Fruit fly (Drosophila melanogaster) whole organism: ENCODE data around the gene CG13876.

Experiments
- CG8478 ChIP-seq: fragments of >200 bp; optimal IDR thresholded peaks from 2 replicates; lab custom pipeline; 2018; ENCODE audit warnings: inconsistent platforms
- Dll ChIP-seq: fragments of >200 bp; optimal IDR thresholded peaks from 2 replicates; lab custom pipeline; 2017
- EcR ChIP-seq, 2 experiments: fragments of >200 bp; optimal IDR thresholded peaks; 2 replicates each; lab custom pipeline; 2017; ENCODE audit warnings: missing biosample characterization in 2 of 2, missing genetic modification characterization in 2 of 2, missing genetic modification reagents in 2 of 2
- pan ChIP-seq: fragments of >200 bp; optimal IDR thresholded peaks from 2 replicates; lab custom pipeline; 2017
- psq ChIP-seq: fragments of >200 bp; optimal IDR thresholded peaks from 2 replicates; lab custom pipeline; 2017
- usp ChIP-seq: fragments of >200 bp; optimal IDR thresholded peaks from 2 replicates; lab custom pipeline; 2017; ENCODE audit warnings: missing biosample characterization, missing genetic modification characterization, mixed read lengths

The CG13876 gene

dm6 chr3L:205723-206284, at the start of gene CG13876, which contains the start of gene Gk1:
Gene CG13876 (plus strand): TSS chr3L:206134.
Gene Gk1 (minus strand): TSS chr3L:205844.
- TF ChIP-seq psq (lab: Kevin White, UChicago) (no peak), Dll (lab: Kevin White, UChicago) (no peak)

DNA sequence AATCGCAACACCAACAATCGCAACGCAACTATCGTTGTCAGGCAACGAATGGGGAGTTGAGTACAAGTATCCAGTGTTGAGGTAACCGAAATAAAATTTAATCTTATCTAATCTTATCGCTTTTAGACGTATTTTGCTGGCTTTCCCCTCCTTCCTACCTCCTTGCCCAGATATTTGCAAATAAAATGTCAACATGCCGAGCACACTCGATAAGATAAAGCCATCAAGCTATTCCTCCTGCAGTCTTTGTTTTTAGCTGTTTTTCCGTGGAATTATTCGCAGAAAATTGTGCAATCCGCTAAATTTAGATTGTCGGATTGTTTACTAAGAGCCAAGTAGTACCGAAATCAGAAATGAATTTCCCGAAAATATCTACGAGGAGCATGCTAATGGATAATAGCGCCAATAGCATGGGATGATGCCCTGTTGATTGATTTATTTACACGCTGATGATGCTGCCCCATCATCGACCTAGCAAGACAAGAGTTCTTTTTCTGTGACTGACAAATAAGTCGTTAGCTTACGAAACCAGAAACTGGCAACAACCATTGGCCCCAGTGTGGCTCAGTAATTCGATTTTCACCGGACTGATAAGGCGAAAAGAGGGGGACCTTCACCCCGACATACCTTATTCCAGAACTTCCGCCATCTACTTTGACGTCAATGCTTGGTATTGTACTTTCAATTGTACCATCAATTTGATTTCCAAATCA, 49.2 kb upstream of the CG13876 start:
- TF ChIP-seq pan (lab: Kevin White, UChicago) (no peak), CG8478 (lab: Kevin White, UChicago) (no peak), psq (lab: Kevin White, UChicago) (no peak), EcR (GFP tag; optimal IDR thresholded peaks at IDR 0.05; lab: Kevin White, UChicago) (no peak), usp (GFP tag; lab: Kevin White, UChicago) (no peak), Dll (lab: Kevin White, UChicago) (no peak)

DNA sequence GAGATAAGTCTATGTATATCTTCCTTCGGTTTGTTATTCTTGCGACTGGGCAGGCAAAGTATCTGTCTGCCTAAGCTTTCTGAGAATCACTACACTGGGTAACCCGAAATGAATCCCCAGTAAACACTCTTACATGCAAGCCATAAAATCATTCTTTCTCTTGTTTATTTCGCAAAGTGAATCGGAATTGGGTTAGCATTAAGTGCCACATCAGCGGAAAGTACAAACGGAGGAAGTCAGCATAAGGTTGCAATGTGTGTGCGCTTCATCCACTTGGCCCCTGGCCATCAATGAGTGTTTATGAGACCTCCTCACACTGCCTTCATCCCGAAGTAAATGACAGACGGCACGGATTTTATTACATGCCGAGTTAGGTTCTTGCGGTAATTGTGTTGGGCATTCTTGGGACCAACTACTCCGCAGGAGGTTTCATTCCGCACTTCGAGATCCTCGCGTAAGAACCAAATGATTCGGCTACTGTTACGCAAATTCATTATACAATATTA, 48.2 kb upstream of the CG13876 start:
- no peak for TF ChIP-seq Dll (lab: Kevin White, UChicago)
- TF ChIP-seq psq (lab: Kevin White, UChicago), result no peak
- TF ChIP-seq CG8478 (lab: Kevin White, UChicago), result no peak
- TF ChIP-seq EcR (GFP tag; optimal IDR thresholded peaks at IDR 0.05; lab: Kevin White, UChicago), result no peak
- no peak for TF ChIP-seq usp (GFP tag; lab: Kevin White, UChicago)
- TF ChIP-seq pan (lab: Kevin White, UChicago), result no peak

DNA sequence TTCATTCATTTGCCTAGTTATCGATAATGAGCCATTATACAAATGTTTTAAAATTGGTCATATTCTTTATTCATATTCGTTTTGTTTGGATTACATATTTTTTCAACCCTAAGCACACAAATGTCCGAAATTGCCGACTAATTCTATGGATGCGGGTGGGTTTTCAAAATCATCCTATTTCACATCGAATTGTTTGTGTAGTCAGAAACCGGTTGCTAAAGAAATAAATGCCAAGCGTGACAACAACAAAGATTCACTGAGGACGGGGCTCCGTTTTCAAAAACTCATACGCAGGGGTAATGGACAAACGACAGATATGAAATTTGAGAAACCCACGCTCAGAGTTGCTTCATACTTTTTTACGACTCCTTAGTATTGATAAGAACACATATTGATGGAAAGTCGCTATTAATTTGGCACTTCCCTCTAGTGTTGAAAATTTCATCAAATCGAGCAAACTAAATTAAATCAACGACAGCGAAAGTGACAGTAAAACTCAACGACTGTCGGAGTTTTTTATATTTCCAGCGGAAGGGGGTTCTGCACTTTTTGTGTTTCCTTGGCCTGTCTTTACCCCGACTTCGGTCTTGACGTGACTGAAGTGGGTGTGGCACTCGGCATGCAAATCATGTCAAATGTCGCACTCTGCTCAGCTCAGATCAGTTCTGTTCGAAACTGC, 46.4 kb upstream of the CG13876 start:
- TF ChIP-seq Dll (lab: Kevin White, UChicago), result no peak
- no peak for TF ChIP-seq EcR (GFP tag; optimal IDR thresholded peaks at IDR 0.05; lab: Kevin White, UChicago)
- TF ChIP-seq usp (GFP tag; lab: Kevin White, UChicago), result no peak
- no peak for TF ChIP-seq psq (lab: Kevin White, UChicago)
- TF ChIP-seq pan (lab: Kevin White, UChicago), result no peak
- no peak for TF ChIP-seq CG8478 (lab: Kevin White, UChicago)

dm6 chr3L:160446-161094, 45.4 kb upstream of the CG13876 start:
- TF ChIP-seq psq (lab: Kevin White, UChicago) (no peak), CG8478 (lab: Kevin White, UChicago) (no peak)

- no peak for TF ChIP-seq usp (GFP tag; lab: Kevin White, UChicago)
- no peak for TF ChIP-seq psq (lab: Kevin White, UChicago)
- TF ChIP-seq pan (lab: Kevin White, UChicago), result no peak
- no peak for TF ChIP-seq Dll (lab: Kevin White, UChicago)
- no peak for TF ChIP-seq EcR (GFP tag; optimal IDR thresholded peaks at IDR 0.05; lab: Kevin White, UChicago)
- no peak for TF ChIP-seq CG8478 (lab: Kevin White, UChicago)
These were observed 43.9 kb upstream of the CG13876 start for dm6 chr3L:161833-162587.

dm6 chr3L:165981-166788, 39.7 kb upstream of the CG13876 start:
- TF ChIP-seq CG8478 (lab: Kevin White, UChicago) (no peak), psq (lab: Kevin White, UChicago) (no peak), pan (lab: Kevin White, UChicago) (no peak), usp (GFP tag; lab: Kevin White, UChicago) (no peak), Dll (lab: Kevin White, UChicago) (no peak), EcR (GFP tag; optimal IDR thresholded peaks at IDR 0.05; lab: Kevin White, UChicago) (no peak)

DNA sequence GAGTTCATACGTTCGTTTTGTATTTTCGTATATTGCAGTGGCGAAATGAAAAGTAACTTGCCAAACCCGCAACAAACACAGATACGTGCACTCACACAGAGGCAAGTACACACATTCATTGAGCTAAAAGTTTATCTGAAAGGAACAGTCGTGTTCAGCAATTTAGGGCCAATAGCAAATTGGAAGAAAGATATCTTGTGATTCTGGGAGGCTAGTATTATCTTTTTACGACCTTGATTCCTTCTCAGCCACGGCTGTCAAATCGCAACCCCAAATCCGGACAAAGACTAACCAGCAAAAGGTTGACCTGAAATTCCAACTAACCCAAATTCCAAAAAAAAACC, 39.2 kb upstream of the CG13876 start:
- TF ChIP-seq usp (GFP tag; lab: Kevin White, UChicago), result no peak
- no peak for TF ChIP-seq psq (lab: Kevin White, UChicago)
- TF ChIP-seq Dll (lab: Kevin White, UChicago), result no peak
- no peak for TF ChIP-seq pan (lab: Kevin White, UChicago)
- TF ChIP-seq CG8478 (lab: Kevin White, UChicago), result no peak
- no peak for TF ChIP-seq EcR (GFP tag; optimal IDR thresholded peaks at IDR 0.05; lab: Kevin White, UChicago)

DNA sequence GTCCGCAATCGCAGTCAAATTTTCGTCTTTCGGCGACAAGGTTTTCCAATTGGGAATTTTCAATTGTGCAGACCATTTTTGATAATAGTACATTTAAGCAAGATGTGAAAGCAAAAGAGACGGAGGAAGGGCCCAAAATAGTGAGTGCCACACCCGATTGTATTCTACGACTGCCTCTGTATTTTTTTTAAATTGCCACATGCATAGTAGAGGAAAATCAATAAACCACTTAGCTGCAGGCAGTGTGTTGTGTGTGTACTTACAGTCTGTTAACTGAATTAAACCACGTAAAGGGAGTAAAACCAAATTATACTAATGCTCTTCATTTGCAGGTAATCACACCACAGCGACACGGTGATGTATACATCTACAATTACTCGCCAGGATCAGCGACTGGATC, 34.2 kb upstream of the CG13876 start:
- TF ChIP-seq psq (lab: Kevin White, UChicago), result no peak

- TF ChIP-seq CG8478 (lab: Kevin White, UChicago) (no peak), psq (lab: Kevin White, UChicago) (no peak), Dll (lab: Kevin White, UChicago) (no peak), EcR (GFP tag; optimal IDR thresholded peaks at IDR 0.05; lab: Kevin White, UChicago) (no peak), pan (lab: Kevin White, UChicago) (no peak), usp (GFP tag; lab: Kevin White, UChicago) (no peak)
These were observed 31.4 kb upstream of the CG13876 start for dm6 chr3L:174501-174900.
